Worm (Caenorhabditis elegans) whole organism, L2 larva: ENCODE data around the gene B0250.18.

Experiments used
- C34F6.9 ChIP-seq: fragments of 150-350 bp; optimal IDR thresholded peaks from 2 replicates; lab custom pipeline; 2014; ENCODE audit warnings: missing biosample characterization, missing genetic modification characterization
- R02D3.7 ChIP-seq: fragments of 150-350 bp; optimal IDR thresholded peaks from 2 replicates; lab custom pipeline; 2014; ENCODE audit warnings: missing biosample characterization, missing genetic modification characterization
- Y55F3AM.14 ChIP-seq: fragments of 200-800 bp; sonication (Bioruptor generic); optimal IDR thresholded peaks from 2 replicates; lab custom pipeline; 2018; ENCODE audit warnings: mild to moderate bottlenecking, missing genetic modification characterization, missing compliant biosample characterization
- aly-2 ChIP-seq: fragments of 150-350 bp; optimal IDR thresholded peaks from 2 replicates; lab custom pipeline; 2014; ENCODE audit warnings: missing biosample characterization, missing genetic modification characterization
- blmp-1 ChIP-seq: sonication (generic microtip); optimal IDR thresholded peaks from 2 replicates; lab custom pipeline; 2017; ENCODE audit warnings: missing genetic modification characterization, mild to moderate bottlenecking, missing compliant biosample characterization, antibody characterized with exemption, moderate library complexity; ENCODE audit not compliant: insufficient read depth
- ceh-16 ChIP-seq: fragments of 150-350 bp; optimal IDR thresholded peaks from 2 replicates; lab custom pipeline; 2014; ENCODE audit warnings: missing biosample characterization, missing genetic modification characterization
- ceh-82 ChIP-seq: fragments of 150-350 bp; optimal IDR thresholded peaks from 2 replicates; lab custom pipeline; 2014; ENCODE audit warnings: missing biosample characterization, missing genetic modification characterization
- crh-2 ChIP-seq: sonication (generic microtip); optimal IDR thresholded peaks from 2 replicates; lab custom pipeline; 2017; ENCODE audit warnings: missing biosample characterization, missing genetic modification characterization
- egl-27 ChIP-seq: sonication (generic microtip); optimal IDR thresholded peaks from 3 replicates; lab custom pipeline; 2017; ENCODE audit warnings: missing biosample characterization, missing genetic modification reagents, missing genetic modification characterization
- elt-3 ChIP-seq: sonication (generic microtip); optimal IDR thresholded peaks from 2 replicates; lab custom pipeline; 2017; ENCODE audit warnings: missing biosample characterization, missing genetic modification characterization
- gmeb-1 ChIP-seq: fragments of 150-350 bp; optimal IDR thresholded peaks from 2 replicates; lab custom pipeline; 2014; ENCODE audit warnings: missing biosample characterization, missing genetic modification characterization
- lin-13 ChIP-seq: fragments of 150-350 bp; optimal IDR thresholded peaks from 2 replicates; lab custom pipeline; 2014; ENCODE audit warnings: missing biosample characterization, missing genetic modification reagents, missing genetic modification characterization
- lin-39 ChIP-seq: fragments of 150-350 bp; optimal IDR thresholded peaks from 2 replicates; lab custom pipeline; 2014; ENCODE audit warnings: missing biosample characterization, missing genetic modification reagents, missing genetic modification characterization
- mab-5 ChIP-seq: fragments of 150-350 bp; optimal IDR thresholded peaks from 2 replicates; lab custom pipeline; 2014; ENCODE audit warnings: missing biosample characterization, missing genetic modification characterization
- nhr-12 ChIP-seq: fragments of 150-350 bp; optimal IDR thresholded peaks from 2 replicates; lab custom pipeline; 2014; ENCODE audit warnings: missing biosample characterization, missing genetic modification characterization
- nhr-129 ChIP-seq: fragments of 150-350 bp; optimal IDR thresholded peaks from 2 replicates; lab custom pipeline; 2014; ENCODE audit warnings: missing biosample characterization, missing genetic modification characterization
- nhr-237 ChIP-seq: fragments of 150-350 bp; optimal IDR thresholded peaks from 2 replicates; lab custom pipeline; 2014; ENCODE audit warnings: missing biosample characterization, missing genetic modification characterization
- nhr-6 ChIP-seq: fragments of 150-350 bp; optimal IDR thresholded peaks from 2 replicates; lab custom pipeline; 2014; ENCODE audit warnings: missing biosample characterization, missing genetic modification characterization
- nhr-77 ChIP-seq: fragments of 150-350 bp; optimal IDR thresholded peaks from 2 replicates; lab custom pipeline; 2014; ENCODE audit warnings: missing biosample characterization, missing genetic modification characterization
- sem-4 ChIP-seq: fragments of 150-350 bp; optimal IDR thresholded peaks from 2 replicates; lab custom pipeline; 2014; ENCODE audit warnings: missing biosample characterization, missing genetic modification reagents, missing genetic modification characterization
- sma-3 ChIP-seq: sonication (generic microtip); optimal IDR thresholded peaks from 2 replicates; lab custom pipeline; 2016; ENCODE audit warnings: missing genetic modification reagents, missing genetic modification characterization, missing compliant biosample characterization
- sma-9 ChIP-seq, 2 experiments: fragments of 150-350 bp in 1 of 2; sonication (generic microtip) in 1 of 2; optimal IDR thresholded peaks; 2 replicates each; lab custom pipeline; 2014 to 2016; ENCODE audit warnings: missing genetic modification characterization in 2 of 2, mild to moderate bottlenecking in 1 of 2, missing biosample characterization in 1 of 2, missing compliant biosample characterization in 1 of 2, missing genetic modification reagents in 1 of 2, moderate library complexity in 1 of 2
- snpc-4 ChIP-seq: fragments of 150-350 bp; optimal IDR thresholded peaks from 2 replicates; lab custom pipeline; 2014; ENCODE audit warnings: missing biosample characterization, missing genetic modification characterization
- unc-39 ChIP-seq: fragments of 150-350 bp; optimal IDR thresholded peaks from 2 replicates; lab custom pipeline; 2014; ENCODE audit warnings: missing biosample characterization, missing genetic modification characterization
- unc-55 ChIP-seq: fragments of 150-350 bp; sonication (generic microtip); optimal IDR thresholded peaks from 3 replicates; lab custom pipeline; 2014; ENCODE audit warnings: missing biosample characterization, missing genetic modification reagents, missing genetic modification characterization
- unc-62 ChIP-seq: fragments of 150-350 bp; optimal IDR thresholded peaks from 2 replicates; lab custom pipeline; 2014; ENCODE audit warnings: missing biosample characterization, missing genetic modification reagents, missing genetic modification characterization
- zag-1 ChIP-seq: fragments of 150-350 bp; optimal IDR thresholded peaks from 2 replicates; lab custom pipeline; 2014; ENCODE audit warnings: missing biosample characterization, missing genetic modification characterization
- ztf-11 ChIP-seq: sonication (generic microtip); optimal IDR thresholded peaks from 2 replicates; lab custom pipeline; 2017; ENCODE audit warnings: missing biosample characterization, missing genetic modification characterization
- ztf-4 ChIP-seq: fragments of 150-350 bp; optimal IDR thresholded peaks from 2 replicates; lab custom pipeline; 2014; ENCODE audit warnings: missing biosample characterization, missing genetic modification characterization

The B0250.18 gene

DNA sequence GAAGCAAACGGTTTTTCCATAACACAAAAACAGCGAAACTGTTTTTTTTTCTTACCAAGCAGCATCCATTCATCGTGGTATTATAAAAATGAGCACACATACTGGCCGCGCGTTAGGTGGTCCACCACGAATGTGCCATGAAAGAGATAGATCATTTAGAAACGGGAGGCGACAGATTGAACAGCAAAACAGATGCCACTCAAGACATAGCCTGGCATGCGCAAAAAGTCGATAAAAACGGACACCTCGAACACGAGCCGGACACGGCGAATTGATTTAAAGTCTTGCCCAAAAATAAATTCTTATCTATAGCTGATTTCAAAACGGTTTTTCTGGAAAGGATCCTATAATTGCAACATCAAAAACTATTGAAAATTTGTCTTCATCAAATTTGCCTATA lies 3.6 kb downstream of the B0250.18 start:
- TF ChIP-seq ceh-16 (tag; lab: Kevin White, UChicago) (no peak), unc-55 (peak; percentile 3), lin-39 (tag; lab: Kevin White, UChicago) (no peak), C34F6.9 (tag; lab: Kevin White, UChicago) (peak; percentile 5), sma-3 (GFP tag; lab: Kevin White, UChicago) (no peak)

- TF ChIP-seq unc-55: peak; percentile 8
- TF ChIP-seq nhr-129 (tag; lab: Kevin White, UChicago): peak; percentile 1
- no peak for TF ChIP-seq ceh-82 (tag; lab: Kevin White, UChicago)
- TF ChIP-seq snpc-4 (tag; lab: Kevin White, UChicago): peak; percentile 96
Observed at ce11 chrV:20455637-20456036, 5.1 kb downstream of the B0250.18 start.

ce11 chrV:20453811-20454210 lies 6.9 kb downstream of the B0250.18 start, which contains the start of gene srd-70:
srd-70 (plus strand) TSS chrV:20454111.
- TF ChIP-seq lin-39 (tag; lab: Kevin White, UChicago): no peak
- TF ChIP-seq crh-2 (tag; lab: Kevin White, UChicago): no peak
- TF ChIP-seq egl-27 (tag; lab: Kevin White, UChicago): no peak
- TF ChIP-seq sem-4 (tag; lab: Kevin White, UChicago): no peak
- no peak for TF ChIP-seq blmp-1
- no peak for TF ChIP-seq ztf-4 (tag; lab: Kevin White, UChicago)
- no peak for TF ChIP-seq mab-5
- TF ChIP-seq zag-1 (tag; lab: Kevin White, UChicago): no peak
- no peak for TF ChIP-seq nhr-6
- no peak for TF ChIP-seq nhr-77 (tag; lab: Kevin White, UChicago)
- TF ChIP-seq unc-39 (tag; lab: Kevin White, UChicago): no peak
- no peak for TF ChIP-seq R02D3.7 (tag; lab: Kevin White, UChicago)
- no peak for TF ChIP-seq lin-13 (GFP tag; lab: Kevin White, UChicago)
- no peak for TF ChIP-seq nhr-12 (tag; lab: Kevin White, UChicago)

- no peak for TF ChIP-seq sma-9 (GFP tag; optimal IDR thresholded peaks at IDR 0.05; lab: Kevin White, UChicago)
- TF ChIP-seq sma-9 (tag; optimal IDR thresholded peaks at IDR 0.05; lab: Kevin White, UChicago): no peak
- no peak for TF ChIP-seq nhr-12 (tag; lab: Kevin White, UChicago)
- no peak for TF ChIP-seq C34F6.9 (tag; lab: Kevin White, UChicago)
- no peak for TF ChIP-seq aly-2
Observed at ce11 chrV:20453084-20453483, 7.6 kb downstream of the B0250.18 start, which contains the start of gene F48F5.6. F48F5.6 (minus strand) TSS chrV:20453184.

DNA sequence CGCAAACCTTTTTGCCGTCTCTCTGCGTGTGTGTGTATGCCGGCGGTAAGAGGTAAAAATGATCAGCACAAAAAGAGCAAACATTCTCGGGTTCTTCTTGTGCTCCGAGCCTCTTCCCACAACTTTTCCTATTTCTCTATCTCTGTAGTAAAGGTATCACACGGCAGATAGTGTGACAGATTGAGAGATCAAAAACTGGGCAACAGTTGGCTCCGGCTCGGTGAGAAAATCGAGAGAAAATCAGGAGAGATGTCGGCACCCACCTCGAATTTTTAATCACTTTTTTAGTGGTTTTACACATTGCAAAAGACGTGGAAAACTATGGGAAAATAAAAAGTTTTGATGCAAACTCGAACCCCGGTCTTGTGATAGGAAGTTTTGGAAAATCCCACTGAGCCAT lies 8.9 kb downstream of the B0250.18 start:
- TF ChIP-seq nhr-12 (tag; lab: Kevin White, UChicago) (no peak), nhr-129 (tag; lab: Kevin White, UChicago) (peak; percentile 64)

DNA sequence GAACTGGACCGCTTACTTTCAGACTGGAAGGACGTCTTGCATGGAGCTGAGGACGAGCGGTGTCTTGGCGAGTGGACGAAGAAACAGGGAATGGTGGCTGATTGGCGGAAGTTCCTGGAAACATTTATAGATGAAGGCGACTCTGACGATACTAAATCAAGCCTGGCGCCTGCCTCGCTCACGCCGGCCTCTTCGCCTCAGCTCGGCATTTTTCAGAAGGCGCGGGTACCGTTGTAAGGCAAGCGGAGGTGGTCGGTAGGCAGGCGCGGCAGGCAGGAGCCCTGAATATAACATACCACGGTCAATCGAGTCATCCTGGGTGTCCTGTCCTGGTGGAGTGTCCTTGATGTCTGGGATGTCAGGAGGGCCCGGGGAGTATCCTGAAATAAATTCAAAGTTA lies 14.8 kb downstream of the B0250.18 start:
- TF ChIP-seq zag-1 (tag; lab: Kevin White, UChicago): no peak
- no peak for TF ChIP-seq gmeb-1
- TF ChIP-seq lin-13 (GFP tag; lab: Kevin White, UChicago): no peak
- no peak for TF ChIP-seq mab-5
- no peak for TF ChIP-seq ztf-4 (tag; lab: Kevin White, UChicago)
- no peak for TF ChIP-seq nhr-237
- TF ChIP-seq blmp-1: no peak
- no peak for TF ChIP-seq crh-2 (tag; lab: Kevin White, UChicago)
- TF ChIP-seq unc-55: no peak
- TF ChIP-seq ceh-16 (tag; lab: Kevin White, UChicago): no peak
- no peak for TF ChIP-seq unc-62 (GFP tag; lab: Kevin White, UChicago)
- no peak for TF ChIP-seq sma-9 (GFP tag; optimal IDR thresholded peaks at IDR 0.05; lab: Kevin White, UChicago)
- no peak for TF ChIP-seq sma-9 (tag; optimal IDR thresholded peaks at IDR 0.05; lab: Kevin White, UChicago)
- TF ChIP-seq C34F6.9 (tag; lab: Kevin White, UChicago): no peak
- no peak for TF ChIP-seq Y55F3AM.14 (GFP tag; lab: Kevin White, UChicago)
- no peak for TF ChIP-seq elt-3
- no peak for TF ChIP-seq ztf-11

- TF ChIP-seq unc-55 (peak; percentile 32), gmeb-1 (peak; percentile 16)
Observed at ce11 chrV:20431390-20431789, 29.3 kb downstream of the B0250.18 start.
